Worm (Caenorhabditis elegans) whole organism, young adult: Measurements from ENCODE around the gene B0416.10.

Experiments used
- B0035.1 ChIP-seq: sonication (generic microtip); optimal IDR thresholded peaks from 2 replicates; lab custom pipeline; 2016; ENCODE audit warnings: missing genetic modification characterization, mild to moderate bottlenecking, missing compliant biosample characterization, missing genotype, missing genetic modification reagents
- B0336.3 ChIP-seq: fragments of 200-800 bp; sonication (Bioruptor generic); IDR thresholded peaks from 2 replicates; pipeline ENCODE4 v1.3.6; 2022; ENCODE audit warnings: missing genetic modification characterization, missing compliant biosample characterization
- C06A6.2 ChIP-seq: fragments of 200-800 bp; sonication (Bioruptor generic); conservative IDR thresholded peaks from 2 replicates; pipeline ENCODE4 v1.3.6; 2022; ENCODE audit warnings: missing genetic modification characterization, missing compliant biosample characterization
- F22D6.2 ChIP-seq: sonication (generic microtip); optimal IDR thresholded peaks from 2 replicates; lab custom pipeline; 2016; ENCODE audit warnings: mild to moderate bottlenecking, missing genetic modification characterization, missing compliant biosample characterization
- F39B2.1 ChIP-seq: fragments of 200-800 bp; sonication (Bioruptor generic); IDR thresholded peaks from 2 replicates; pipeline ENCODE4 v1.3.6; 2022; ENCODE audit warnings: missing genetic modification reagents, missing genetic modification characterization, missing compliant biosample characterization
- Y53F4B.3 ChIP-seq: fragments of 200-800 bp; sonication (Bioruptor generic); IDR thresholded peaks from 2 replicates; pipeline ENCODE4 v1.3.6; 2022; ENCODE audit warnings: missing genetic modification reagents, missing genetic modification characterization, missing compliant biosample characterization
- Y53G8AR.9 ChIP-seq: fragments of 200-800 bp; sonication (Bioruptor generic); conservative IDR thresholded peaks from 2 replicates; pipeline ENCODE4 v1.3.6; 2022; ENCODE audit warnings: missing genetic modification reagents, missing genetic modification characterization, missing compliant biosample characterization
- ama-1 ChIP-seq, 3 experiments: fragments of 150-350 bp in 1 of 3; sonication (generic microtip) in 2 of 3; optimal IDR thresholded peaks; 2 replicates each; lab custom pipeline; 2014 to 2018; ENCODE audit warnings: missing biosample characterization in 2 of 3, missing genetic modification characterization in 2 of 3, missing genetic modification reagents in 2 of 3
- atf-7 ChIP-seq: sonication (generic microtip); optimal IDR thresholded peaks from 2 replicates; lab custom pipeline; 2017; ENCODE audit warnings: mild to moderate bottlenecking, missing genetic modification characterization, missing compliant biosample characterization
- attf-5 ChIP-seq: fragments of 200-800 bp; sonication (Bioruptor generic); optimal IDR thresholded peaks from 2 replicates; lab custom pipeline; 2018; ENCODE audit warnings: mild to moderate bottlenecking, missing genetic modification characterization, missing compliant biosample characterization
- ccch-3 ChIP-seq: fragments of 200-800 bp; sonication (Bioruptor generic); optimal IDR thresholded peaks from 2 replicates; lab custom pipeline; 2018; ENCODE audit warnings: mild to moderate bottlenecking, missing genetic modification characterization, missing compliant biosample characterization
- cebp-1 ChIP-seq, 2 experiments: fragments of 200-800 bp in 1 of 2; sonication (Bioruptor generic) in 1 of 2; sonication (generic microtip) in 1 of 2; IDR thresholded peaks in 1 of 2; optimal IDR thresholded peaks in 1 of 2; 2 replicates each; pipeline versions ENCODE4 v1.3.6 to Lab custom; 2017 to 2022; ENCODE audit warnings: missing compliant biosample characterization in 2 of 2, missing genetic modification characterization in 2 of 2, mild to moderate bottlenecking in 1 of 2, missing genetic modification reagents in 1 of 2, moderate library complexity in 1 of 2
- ceh-58 ChIP-seq: fragments of 200-800 bp; sonication (Bioruptor generic); IDR thresholded peaks from 2 replicates; pipeline ENCODE4 v1.3.6; 2022; ENCODE audit warnings: missing genetic modification characterization, missing compliant biosample characterization
- chd-7 ChIP-seq: sonication (generic microtip); optimal IDR thresholded peaks from 2 replicates; lab custom pipeline; 2016; ENCODE audit warnings: mild to moderate bottlenecking, missing genetic modification characterization, moderate library complexity, missing compliant biosample characterization
- dpff-1 ChIP-seq: sonication (generic microtip); optimal IDR thresholded peaks from 2 replicates; lab custom pipeline; 2017; ENCODE audit warnings: mild to moderate bottlenecking, missing genetic modification characterization, missing compliant biosample characterization
- egl-44 ChIP-seq: fragments of 200-800 bp; sonication (Bioruptor generic); IDR thresholded peaks from 2 replicates; pipeline ENCODE4 v1.3.6; 2022; ENCODE audit warnings: missing genetic modification reagents, missing genetic modification characterization, missing compliant biosample characterization
- egrh-3 ChIP-seq: fragments of 200-800 bp; sonication (Bioruptor generic); IDR thresholded peaks from 2 replicates; pipeline ENCODE4 v1.3.6; 2022; ENCODE audit warnings: missing genetic modification reagents, missing genetic modification characterization, missing compliant biosample characterization
- fkh-3 ChIP-seq: sonication (generic microtip); optimal IDR thresholded peaks from 2 replicates; lab custom pipeline; 2016; ENCODE audit warnings: mild to moderate bottlenecking, missing genetic modification characterization, missing compliant biosample characterization
- him-1 ChIP-seq: sonication (generic microtip); optimal IDR thresholded peaks from 2 replicates; lab custom pipeline; 2016; ENCODE audit warnings: missing genotype, missing genetic modification reagents, missing genetic modification characterization, missing compliant biosample characterization
- hlh-26 ChIP-seq: fragments of 200-800 bp; sonication (Bioruptor generic); conservative IDR thresholded peaks from 2 replicates; pipeline ENCODE4 v1.3.6; 2022; ENCODE audit warnings: missing genetic modification reagents, missing genetic modification characterization, missing compliant biosample characterization
- hmg-1.2 ChIP-seq: fragments of 200-800 bp; sonication (Bioruptor generic); IDR thresholded peaks from 2 replicates; pipeline ENCODE4 v1.3.6; 2022; ENCODE audit warnings: missing genetic modification reagents, missing genetic modification characterization, missing compliant biosample characterization
- hrde-1 ChIP-seq: sonication (generic microtip); optimal IDR thresholded peaks from 2 replicates; lab custom pipeline; 2016; ENCODE audit warnings: missing genetic modification characterization, mild to moderate bottlenecking, missing compliant biosample characterization, moderate library complexity, missing genotype, missing genetic modification reagents, borderline replicate concordance
- lag-1 ChIP-seq: fragments of 200-800 bp; sonication (Bioruptor generic); IDR thresholded peaks from 2 replicates; pipeline ENCODE4 v1.3.6; 2022; ENCODE audit warnings: missing genetic modification reagents, missing genetic modification characterization, missing compliant biosample characterization
- let-526 ChIP-seq: fragments of 200-800 bp; sonication (Bioruptor generic); IDR thresholded peaks from 2 replicates; pipeline ENCODE4 v1.3.6; 2022; ENCODE audit warnings: missing genetic modification reagents, missing genetic modification characterization, missing compliant biosample characterization
- lin-40 ChIP-seq: sonication (generic microtip); optimal IDR thresholded peaks from 2 replicates; lab custom pipeline; 2016; ENCODE audit warnings: missing genetic modification characterization, mild to moderate bottlenecking, missing compliant biosample characterization, missing genotype, missing genetic modification reagents
- madf-6 ChIP-seq: fragments of 200-800 bp; sonication (Bioruptor generic); IDR thresholded peaks from 2 replicates; pipeline ENCODE4 v1.3.6; 2022; ENCODE audit warnings: missing genetic modification reagents, missing genetic modification characterization, missing compliant biosample characterization
- mcd-1 ChIP-seq: fragments of 200-800 bp; sonication (Bioruptor generic); IDR thresholded peaks from 2 replicates; pipeline ENCODE4 v1.3.6; 2022; ENCODE audit warnings: missing genetic modification reagents, missing genetic modification characterization, missing compliant biosample characterization
- mxl-1 ChIP-seq: sonication (generic microtip); optimal IDR thresholded peaks from 2 replicates; lab custom pipeline; 2016; ENCODE audit warnings: missing genetic modification characterization, missing compliant biosample characterization
- nfya-1 ChIP-seq: sonication (generic microtip); optimal IDR thresholded peaks from 2 replicates; lab custom pipeline; 2017; ENCODE audit warnings: antibody characterized with exemption, missing compliant biosample characterization, missing genetic modification characterization, borderline replicate concordance; ENCODE audit not compliant: insufficient read depth
- pha-4 ChIP-seq: fragments of 150-350 bp; sonication (generic microtip); optimal IDR thresholded peaks from 2 replicates; lab custom pipeline; 2014; ENCODE audit warnings: missing biosample characterization, missing genetic modification reagents, missing genetic modification characterization
- rcor-1 ChIP-seq: fragments of 200-800 bp; sonication (Bioruptor generic); IDR thresholded peaks from 2 replicates; pipeline ENCODE4 v1.3.6; 2022; ENCODE audit warnings: missing genetic modification reagents, missing genetic modification characterization, missing compliant biosample characterization
- rec-8 ChIP-seq, 2 experiments: sonication (generic microtip); optimal IDR thresholded peaks; 2 replicates each; lab custom pipeline; 2016; ENCODE audit warnings: mild to moderate bottlenecking in 2 of 2, missing genetic modification characterization in 2 of 2, missing genetic modification reagents in 2 of 2, missing genotype in 2 of 2, missing biosample characterization in 1 of 2, missing compliant biosample characterization in 1 of 2, moderate library complexity in 1 of 2
- repo-1 ChIP-seq: sonication (generic microtip); optimal IDR thresholded peaks from 2 replicates; lab custom pipeline; 2017; ENCODE audit warnings: mild to moderate bottlenecking, missing genetic modification characterization, missing compliant biosample characterization
- rpc-1 ChIP-seq, 2 experiments: fragments of 150-350 bp in 1 of 2; sonication (generic microtip) in 1 of 2; optimal IDR thresholded peaks; 2 replicates each; lab custom pipeline; 2014 to 2018; ENCODE audit warnings: missing biosample characterization in 1 of 2, missing genetic modification characterization in 1 of 2, missing genetic modification reagents in 1 of 2, missing genotype in 1 of 2
- sea-2 ChIP-seq: fragments of 200-800 bp; sonication (Bioruptor generic); IDR thresholded peaks from 2 replicates; pipeline ENCODE4 v1.3.6; 2022; ENCODE audit warnings: missing genetic modification characterization, missing compliant biosample characterization
- snpc-3.4 ChIP-seq: sonication (generic microtip); optimal IDR thresholded peaks from 2 replicates; lab custom pipeline; 2017; ENCODE audit warnings: missing genetic modification characterization, mild to moderate bottlenecking, missing compliant biosample characterization, antibody characterized with exemption, moderate library complexity, missing genotype, missing genetic modification reagents
- snpc-4 ChIP-seq, 5 experiments: fragments of 150-350 bp in 1 of 5; sonication (generic microtip) in 4 of 5; optimal IDR thresholded peaks; 2 replicates each; lab custom pipeline; 2014 to 2018; ENCODE audit warnings: missing genetic modification characterization in 5 of 5, missing biosample characterization in 3 of 5, antibody characterized with exemption in 2 of 5, mild to moderate bottlenecking in 2 of 5, missing compliant biosample characterization in 2 of 5, missing genotype in 2 of 5, moderate library complexity in 2 of 5, missing genetic modification reagents in 1 of 5
- sptf-2 ChIP-seq: fragments of 200-800 bp; sonication (Bioruptor generic); optimal IDR thresholded peaks from 2 replicates; lab custom pipeline; 2018; ENCODE audit warnings: mild to moderate bottlenecking, missing genetic modification characterization, missing compliant biosample characterization
- tbx-9 ChIP-seq: sonication (generic microtip); optimal IDR thresholded peaks from 2 replicates; lab custom pipeline; 2016; ENCODE audit warnings: borderline replicate concordance, missing genetic modification characterization, inconsistent platforms, missing compliant biosample characterization
- ztf-25 ChIP-seq: fragments of 200-800 bp; sonication (Bioruptor generic); IDR thresholded peaks from 2 replicates; pipeline ENCODE4 v1.3.6; 2022; ENCODE audit warnings: missing genetic modification reagents, missing genetic modification characterization, missing compliant biosample characterization
- ztf-26 ChIP-seq: sonication (generic microtip); optimal IDR thresholded peaks from 2 replicates; lab custom pipeline; 2017; ENCODE audit warnings: missing genetic modification characterization, missing compliant biosample characterization

B0416.10 gene

DNA sequence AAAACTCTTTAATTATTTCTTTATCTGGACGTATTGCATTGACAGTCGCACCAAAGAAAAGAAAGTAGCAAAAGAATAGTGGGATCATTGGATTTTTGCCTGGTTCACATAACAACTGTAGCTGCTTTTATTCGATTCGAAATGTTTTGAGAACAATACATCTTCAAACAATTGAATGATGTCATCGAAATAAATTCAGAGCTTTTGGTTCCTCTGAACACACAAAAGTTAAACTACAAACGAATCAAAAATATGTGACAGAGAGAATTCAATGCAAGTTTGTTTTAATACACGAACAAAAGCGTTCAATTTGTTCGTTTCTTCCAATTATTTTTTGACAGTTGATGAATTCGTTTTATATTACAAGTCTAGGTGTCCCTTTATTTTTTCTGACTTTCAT lies 36.8 kb upstream of the B0416.10 start, which contains the start of gene H29C22.1:
Gene H29C22.1, minus strand, starts transcription at position 101 of the 400 bp plus-strand sequence.
- TF ChIP-seq fkh-3 (tag; lab: Kevin White, UChicago): no peak
- no peak for TF ChIP-seq snpc-3.4 (tag; lab: Kevin White, UChicago)
- no peak for TF ChIP-seq hrde-1 (tag; lab: Kevin White, UChicago)
- TF ChIP-seq mxl-1 (tag; lab: Kevin White, UChicago): no peak
- no peak for TF ChIP-seq rcor-1
- TF ChIP-seq ama-1 (optimal IDR thresholded peaks at IDR 0.05; lab: Kevin White, UChicago): no peak
- TF ChIP-seq ama-1 (GFP tag; optimal IDR thresholded peaks at IDR 0.05; lab: Kevin White, UChicago): no peak
- no peak for TF ChIP-seq B0035.1 (tag; lab: Kevin White, UChicago)
- TF ChIP-seq sea-2 (GFP tag; lab: Robert Waterston, UW): no peak
- TF ChIP-seq cebp-1 (GFP tag; IDR thresholded peaks at IDR 0.05; lab: Robert Waterston, UW): no peak
- TF ChIP-seq cebp-1 (tag; optimal IDR thresholded peaks at IDR 0.05; lab: Kevin White, UChicago): no peak
- no peak for TF ChIP-seq lin-40 (tag; lab: Kevin White, UChicago)
- TF ChIP-seq C06A6.2 (GFP tag; lab: Robert Waterston, UW): no peak
- TF ChIP-seq attf-5 (GFP tag; lab: Kevin White, UChicago): no peak
- TF ChIP-seq F39B2.1: no peak
- TF ChIP-seq Y53F4B.3 (GFP tag; lab: Robert Waterston, UW): no peak
- TF ChIP-seq, all 124 proteins: peak for 0

DNA sequence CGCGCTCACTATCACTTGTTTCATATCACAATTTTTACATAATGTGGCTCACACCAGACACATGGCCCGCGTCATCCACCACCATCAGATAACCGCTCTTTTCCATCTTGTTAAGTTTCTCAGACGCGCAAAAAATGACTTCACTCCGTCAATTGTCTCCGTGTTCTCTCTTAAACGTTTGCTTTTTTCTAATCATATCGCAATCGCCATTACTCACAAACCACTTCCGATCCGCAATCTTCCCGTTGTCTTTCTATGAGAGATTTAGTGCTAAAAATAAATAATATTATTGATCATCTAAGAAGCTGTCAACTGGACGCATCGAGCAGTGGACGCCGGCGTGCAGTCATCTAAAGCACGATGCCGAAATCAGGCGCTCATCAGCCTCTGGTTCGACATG lies 28.9 kb upstream of the B0416.10 start, which contains the start of gene tmc-2:
Gene tmc-2, plus strand, starts transcription at position 301 of the 400 bp plus-strand sequence.
- no peak for TF ChIP-seq sptf-2 (GFP tag; lab: Kevin White, UChicago)
- TF ChIP-seq rec-8 (tag; optimal IDR thresholded peaks at IDR 0.05; lab: Kevin White, UChicago): no peak
- TF ChIP-seq attf-5 (GFP tag; lab: Kevin White, UChicago): no peak
- no peak for TF ChIP-seq chd-7 (tag; lab: Kevin White, UChicago)
- TF ChIP-seq tbx-9: no peak
- no peak for TF ChIP-seq egl-44 (GFP tag; lab: Robert Waterston, UW)
- TF ChIP-seq Y53G8AR.9 (GFP tag; lab: Robert Waterston, UW): no peak
- TF ChIP-seq madf-6 (GFP tag; lab: Robert Waterston, UW): no peak
- no peak for TF ChIP-seq repo-1 (tag; lab: Kevin White, UChicago)
- no peak for TF ChIP-seq let-526 (GFP tag; lab: Robert Waterston, UW)

DNA sequence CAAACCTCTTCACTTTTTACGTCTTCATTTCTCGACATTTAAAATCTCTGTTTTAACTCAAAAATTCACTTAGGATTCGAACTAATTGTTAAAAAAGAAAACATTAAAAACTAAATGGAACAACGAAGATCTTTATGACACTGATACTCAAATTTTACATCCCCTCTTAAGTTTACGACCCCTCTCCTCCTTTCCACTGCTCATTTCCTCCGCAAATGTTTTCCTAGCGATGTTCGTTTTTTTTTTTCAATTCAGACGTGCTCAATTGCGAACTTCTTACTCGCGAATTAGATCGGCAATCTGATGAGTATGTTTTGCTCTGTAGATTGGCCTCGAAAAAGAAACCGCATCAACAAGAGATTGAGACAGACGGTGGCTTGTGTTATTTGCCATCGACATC lies 28.3 kb upstream of the B0416.10 start:
- TF ChIP-seq repo-1 (tag; lab: Kevin White, UChicago): no peak
- TF ChIP-seq him-1 (tag; lab: Kevin White, UChicago): no peak
- TF ChIP-seq ztf-25 (GFP tag; lab: Robert Waterston, UW): no peak
- no peak for TF ChIP-seq ceh-58
- no peak for TF ChIP-seq pha-4 (tag; lab: Kevin White, UChicago)
- TF ChIP-seq egrh-3 (GFP tag; lab: Robert Waterston, UW): no peak

DNA sequence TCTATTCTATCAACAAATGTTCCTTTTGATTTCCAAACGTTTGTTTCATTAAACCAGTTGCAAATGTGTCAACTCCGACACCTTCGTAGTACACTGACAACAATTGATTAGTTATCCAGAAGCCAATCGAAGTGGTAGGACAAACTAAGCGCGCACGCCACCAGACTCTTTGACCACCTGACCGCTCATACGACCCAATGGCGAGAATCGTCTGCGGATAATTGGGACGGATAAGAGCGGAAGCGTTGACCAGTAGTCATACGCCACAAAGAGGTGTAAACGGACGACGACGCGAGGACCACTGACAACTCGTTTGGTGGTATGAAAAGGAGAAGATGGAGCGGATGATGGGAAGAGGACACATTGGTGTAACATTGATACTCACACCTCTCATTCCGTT lies 25.9 kb upstream of the B0416.10 start:
- no peak for TF ChIP-seq egl-44 (GFP tag; lab: Robert Waterston, UW)
- no peak for TF ChIP-seq nfya-1 (tag; lab: Kevin White, UChicago)
- TF ChIP-seq ztf-26 (tag; lab: Kevin White, UChicago): no peak
- no peak for TF ChIP-seq ccch-3 (GFP tag; lab: Kevin White, UChicago)
- TF ChIP-seq hlh-26 (GFP tag; lab: Robert Waterston, UW): no peak
- no peak for TF ChIP-seq hmg-1.2
- no peak for TF ChIP-seq rpc-1 (optimal IDR thresholded peaks at IDR 0.05; lab: Kevin White, UChicago)
- no peak for TF ChIP-seq rpc-1 (tag; optimal IDR thresholded peaks at IDR 0.05; lab: Kevin White, UChicago)
- no peak for TF ChIP-seq ztf-25 (GFP tag; lab: Robert Waterston, UW)
- TF ChIP-seq repo-1 (tag; lab: Kevin White, UChicago): no peak
- no peak for TF ChIP-seq mcd-1 (GFP tag; lab: Robert Waterston, UW)
- no peak for TF ChIP-seq pha-4 (tag; lab: Kevin White, UChicago)
- TF ChIP-seq lag-1 (GFP tag; lab: Robert Waterston, UW): no peak
- no peak for TF ChIP-seq B0336.3 (GFP tag; lab: Robert Waterston, UW)
- TF ChIP-seq atf-7 (tag; lab: Kevin White, UChicago): no peak
- no peak for TF ChIP-seq ama-1 (optimal IDR thresholded peaks at IDR 0.05; lab: Kevin White, UChicago)
- TF ChIP-seq ama-1 (GFP tag; optimal IDR thresholded peaks at IDR 0.05; lab: Kevin White, UChicago): no peak
- no peak for TF ChIP-seq F22D6.2 (tag; lab: Kevin White, UChicago)
- no peak for TF ChIP-seq snpc-4 (GFP tag; optimal IDR thresholded peaks at IDR 0.05; lab: Kevin White, UChicago)
- no peak for TF ChIP-seq snpc-4 (tag; optimal IDR thresholded peaks at IDR 0.05; lab: Kevin White, UChicago)
- no peak for TF ChIP-seq dpff-1 (tag; lab: Kevin White, UChicago)
